Fruit fly (Drosophila melanogaster): ENCODE data around the gene CG31174.

CG31174 gene

DNA sequence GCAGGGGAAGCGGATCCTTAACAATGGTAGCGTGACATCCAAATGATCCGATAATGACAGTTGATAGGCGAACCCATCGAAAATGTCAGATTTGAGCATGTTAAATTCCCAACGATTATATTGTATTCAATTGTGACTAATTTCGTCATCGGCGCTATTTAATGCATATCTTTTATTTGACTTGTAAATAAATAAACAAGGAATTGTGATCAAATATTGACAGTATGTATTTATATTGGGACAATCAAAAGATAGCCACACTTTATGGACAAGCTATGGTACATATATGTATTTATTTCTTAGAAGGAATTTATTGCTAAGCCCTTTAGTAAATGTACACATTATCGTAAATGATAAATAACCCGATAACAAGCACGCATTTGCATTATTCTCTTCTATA is 44.2 kb downstream of the CG31174 start:
- TF ChIP-seq CG8478 (optimal IDR thresholded peaks at IDR 0.05) = no peak
- TF ChIP-seq CTCF (optimal IDR thresholded peaks at IDR 0.05) = no peak

DNA sequence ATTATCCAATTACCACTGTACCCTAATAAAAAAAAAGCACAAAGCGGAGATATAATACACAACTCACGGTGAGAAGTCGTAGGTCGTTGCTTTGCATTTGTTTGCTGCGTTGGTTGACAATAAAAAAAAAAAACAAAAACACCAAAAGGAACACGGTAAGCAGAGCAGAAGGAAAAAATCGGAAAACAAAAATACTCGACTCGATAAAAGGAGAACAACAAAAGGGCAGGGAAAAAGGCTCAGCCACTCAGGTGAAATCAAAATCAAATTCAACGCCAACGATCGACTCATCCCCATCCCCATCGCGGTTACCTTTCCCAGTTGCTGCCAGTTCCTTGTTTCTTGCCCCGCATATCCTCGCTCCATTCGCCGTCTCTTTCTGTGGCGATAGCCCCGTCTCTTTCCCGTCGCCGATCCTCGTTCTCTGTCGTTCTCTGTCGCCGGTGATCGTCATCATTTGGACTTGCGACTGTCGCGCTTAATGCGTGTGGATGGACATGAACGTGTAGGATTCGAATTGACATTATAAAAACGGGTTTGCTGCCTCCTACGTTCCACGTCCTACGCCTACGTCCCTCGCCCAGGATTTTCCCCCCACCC is 44.8 kb downstream of the CG31174 start:
- TF ChIP-seq CG8478 (optimal IDR thresholded peaks at IDR 0.05) = no peak
- peak in 1 of 2 experiments; percentile 13 for TF ChIP-seq CTCF (optimal IDR thresholded peaks at IDR 0.05)

DNA sequence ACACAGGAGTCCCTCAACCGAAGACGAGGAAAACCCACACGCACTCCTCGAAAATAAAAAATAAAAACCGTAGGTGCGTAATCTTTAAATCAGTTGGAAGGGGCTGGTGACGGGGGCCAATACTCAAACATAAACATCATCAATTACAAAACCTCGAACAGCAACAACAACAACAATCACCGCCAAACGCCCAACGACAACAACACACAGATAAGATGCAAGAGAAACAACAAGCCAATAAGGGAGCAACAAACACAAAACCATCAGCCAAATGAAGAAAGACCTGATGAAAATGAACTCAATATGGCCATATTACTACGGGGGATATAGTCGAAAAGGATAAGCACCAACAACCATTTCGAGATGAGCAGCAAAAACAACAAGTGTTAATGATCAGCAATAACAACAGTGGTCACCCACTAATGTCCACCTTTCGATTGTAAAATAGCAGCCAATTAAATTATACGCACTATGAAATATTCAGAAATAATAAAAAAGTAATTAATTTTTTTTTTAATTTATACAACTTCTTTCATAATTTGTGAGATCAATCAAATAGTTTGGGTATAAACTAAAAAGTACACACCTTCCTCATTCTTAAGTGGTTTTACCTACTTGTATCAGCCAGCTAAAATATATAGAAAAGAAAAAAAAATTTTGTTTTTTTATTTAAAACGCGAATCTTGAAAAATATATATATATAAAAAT is 45.5 kb downstream of the CG31174 start:
- TF ChIP-seq CG8478 (optimal IDR thresholded peaks at IDR 0.05) (no peak), CTCF (optimal IDR thresholded peaks at IDR 0.05) (no peak)

DNA sequence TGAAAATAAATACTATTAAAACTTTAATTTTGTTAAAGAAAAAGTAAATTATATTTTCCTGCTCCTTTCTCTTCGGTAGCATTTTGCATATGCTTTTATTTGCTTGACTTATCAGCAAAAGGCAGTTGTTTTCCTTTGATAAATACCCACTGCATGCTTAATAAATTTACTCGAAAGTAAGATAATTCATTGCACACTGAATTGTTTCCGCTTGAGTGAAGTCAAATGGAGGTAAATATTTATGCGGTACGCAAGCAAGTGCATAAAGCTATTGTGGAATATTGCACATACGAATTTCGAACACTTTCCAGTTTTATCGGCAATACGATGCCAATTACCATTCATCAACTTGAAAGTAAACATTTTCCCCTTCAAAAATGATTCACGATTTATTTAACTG is 46.2 kb downstream of the CG31174 start:
- TF ChIP-seq CG8478 (optimal IDR thresholded peaks at IDR 0.05) (no peak), CTCF (optimal IDR thresholded peaks at IDR 0.05) (no peak)

DNA sequence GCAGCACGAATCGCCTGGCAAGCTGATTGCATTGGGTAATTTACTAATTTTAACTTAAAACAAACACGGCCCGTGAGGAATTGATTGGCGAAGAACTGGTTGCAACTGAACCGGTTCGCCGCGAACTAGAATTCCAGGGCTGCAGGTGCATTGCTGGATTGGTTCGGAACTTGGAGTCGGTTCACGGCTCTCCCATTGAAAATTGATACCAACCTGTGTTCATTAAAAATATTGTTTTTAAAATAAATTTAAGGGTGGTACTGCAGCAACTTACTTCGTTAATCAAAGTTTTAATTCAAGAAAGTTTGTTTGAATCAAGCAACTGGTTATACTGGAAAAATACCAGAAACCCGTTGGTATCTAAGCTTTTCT is 46.8 kb downstream of the CG31174 start, which contains the start of gene CASK:
Gene CASK (minus strand): TSS at position 113 of the 372 bp plus-strand sequence.
- TF ChIP-seq CG8478 (optimal IDR thresholded peaks at IDR 0.05) (no peak), CTCF (optimal IDR thresholded peaks at IDR 0.05) (peak in 1 of 2 experiments; percentile 10)

DNA sequence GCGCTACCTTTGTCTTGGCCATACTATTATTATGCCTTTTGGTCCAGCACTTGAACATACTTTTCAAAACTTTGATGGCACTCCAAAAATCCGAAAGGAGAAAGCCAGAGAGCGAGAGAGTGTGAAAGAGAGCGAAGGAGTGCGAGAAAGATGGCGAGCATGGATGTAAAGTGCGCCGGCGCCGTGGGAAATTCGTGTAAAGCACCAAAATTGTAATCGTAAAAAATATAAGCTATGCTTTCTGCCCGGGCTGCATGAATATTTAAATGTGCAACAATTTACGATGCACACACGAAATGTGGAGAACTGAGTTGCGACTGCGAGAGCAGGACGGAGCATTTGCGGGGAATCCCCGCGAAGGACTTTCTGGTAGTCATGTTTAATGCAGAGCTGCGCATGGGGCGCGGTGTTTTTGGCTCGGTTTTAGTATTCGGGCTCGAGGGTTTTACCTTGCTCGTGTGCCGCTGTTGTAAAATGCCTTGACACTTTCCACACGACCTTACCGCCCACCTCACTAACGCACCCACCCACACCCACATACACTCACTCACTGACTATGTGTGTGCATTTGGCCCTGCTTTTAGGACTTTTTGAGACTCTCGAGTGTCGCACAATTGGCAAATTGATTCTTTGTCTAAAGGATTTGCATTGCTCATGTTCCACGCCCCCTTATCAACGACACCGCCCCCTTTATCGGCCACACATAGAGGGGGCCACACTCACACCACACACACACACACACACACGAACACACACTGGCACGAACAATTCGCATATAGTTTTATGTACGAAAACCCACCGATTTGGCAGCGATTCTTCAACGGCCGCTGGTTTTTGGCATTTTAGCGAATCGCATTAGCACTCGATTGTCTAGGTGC is 47.4 kb downstream of the CG31174 start:
- TF ChIP-seq CTCF (optimal IDR thresholded peaks at IDR 0.05) (no peak), CG8478 (optimal IDR thresholded peaks at IDR 0.05) (no peak)
